Fruit fly (Drosophila melanogaster): Measurements from ENCODE around the gene Fur1.
A peak's percentile ranks its signal among the peaks of the same experiment; 100 is the strongest.

Gene Fur1

dm6 chr3R:25445546-25446400, 27.1 kb downstream of the Fur1 start (continued):
- peak; percentile 64 for TF ChIP-seq tin (GFP tag; optimal IDR thresholded peaks at IDR 0.05)
- no peak for TF ChIP-seq CG6765 (GFP tag; optimal IDR thresholded peaks at IDR 0.05)
- peak; percentile 81 for TF ChIP-seq ara (GFP tag; IDR thresholded peaks at IDR 0.05)
- TF ChIP-seq CG1602 (GFP tag; optimal IDR thresholded peaks at IDR 0.05) = peak; percentile 73
- TF ChIP-seq Hey (tag; optimal IDR thresholded peaks at IDR 0.05) = no peak
- peak; percentile 86 for TF ChIP-seq unpg (GFP tag; optimal IDR thresholded peaks at IDR 0.05)
- no peak for TF ChIP-seq CG3281 (GFP tag; optimal IDR thresholded peaks at IDR 0.05)
- TF ChIP-seq CG17186 (GFP tag; optimal IDR thresholded peaks at IDR 0.05) = no peak
- TF ChIP-seq BtbVII (GFP tag; optimal IDR thresholded peaks at IDR 0.05) = no peak
- TF ChIP-seq tgo (GFP tag; IDR thresholded peaks at IDR 0.05) = peak; percentile 62
- TF ChIP-seq CG10959 (GFP tag; IDR thresholded peaks at IDR 0.05) = peak; percentile 65; the same call in 1 of the 2 replicates
- TF ChIP-seq CrebB (tag; optimal IDR thresholded peaks at IDR 0.05) = no peak
- TF ChIP-seq CG2199 (GFP tag; IDR thresholded peaks at IDR 0.05) = peak; percentile 93
- peak; percentile 69 for TF ChIP-seq CG17359 (tag; optimal IDR thresholded peaks at IDR 0.05)
- TF ChIP-seq p53 (GFP tag; optimal IDR thresholded peaks at IDR 0.05) = no peak
- TF ChIP-seq Camta (GFP tag; optimal IDR thresholded peaks at IDR 0.05) = peak; percentile 54
- no peak for TF ChIP-seq ssp (GFP tag; IDR thresholded peaks at IDR 0.05)
- TF ChIP-seq ewg (GFP tag; optimal IDR thresholded peaks at IDR 0.05) = peak; percentile 68
- no peak for TF ChIP-seq pb (GFP tag; optimal IDR thresholded peaks at IDR 0.05)
- TF ChIP-seq Hr51 (GFP tag; optimal IDR thresholded peaks at IDR 0.05) = peak; percentile 47 to 68
- peak; percentile 61 for TF ChIP-seq CG14441 (GFP tag; IDR thresholded peaks at IDR 0.05)
- peak; percentile 71 for TF ChIP-seq gsb-n (tag; optimal IDR thresholded peaks at IDR 0.05)
- TF ChIP-seq onecut (GFP tag; IDR thresholded peaks at IDR 0.05) = peak; percentile 7
- no peak for TF ChIP-seq CG3995 (GFP tag; optimal IDR thresholded peaks at IDR 0.05)
- TF ChIP-seq Hsf (GFP tag; optimal IDR thresholded peaks at IDR 0.05) = peak; percentile 66
- TF ChIP-seq B-H2 (GFP tag; optimal IDR thresholded peaks at IDR 0.05) = no peak
- TF ChIP-seq CG9727 (GFP tag; optimal IDR thresholded peaks at IDR 0.05) = peak; percentile 69
- TF ChIP-seq tup (GFP tag; optimal IDR thresholded peaks at IDR 0.05) = peak; percentile 53
- TF ChIP-seq pros (GFP tag; optimal IDR thresholded peaks at IDR 0.05) = no peak
- TF ChIP-seq NFAT (GFP tag; IDR thresholded peaks at IDR 0.05) = no peak
- TF ChIP-seq gfzf (GFP tag; optimal IDR thresholded peaks at IDR 0.05) = no peak
- peak; percentile 59 for TF ChIP-seq CG13424 (tag; optimal IDR thresholded peaks at IDR 0.05)
- TF ChIP-seq otp (GFP tag; IDR thresholded peaks at IDR 0.05) = peak; percentile 61; the same call in 1 of the 3 replicates
- TF ChIP-seq Ptx1 (GFP tag; IDR thresholded peaks at IDR 0.05) = peak; percentile 75
- TF ChIP-seq Awh (GFP tag; IDR thresholded peaks at IDR 0.05) = peak; percentile 84
- 0 out of 3 replicates have a peak, but pooled peaks have one; percentile 34 for TF ChIP-seq jigr1 (GFP tag; IDR thresholded peaks at IDR 0.05)
- TF ChIP-seq CG8089 (GFP tag; optimal IDR thresholded peaks at IDR 0.05) = peak; percentile 16
- TF ChIP-seq Spps (tag; optimal IDR thresholded peaks at IDR 0.05) = peak; percentile 79
- peak; percentile 49 for TF ChIP-seq ab (GFP tag; optimal IDR thresholded peaks at IDR 0.05)
- TF ChIP-seq lov (optimal IDR thresholded peaks at IDR 0.05) = no peak
- TF ChIP-seq lov (GFP tag; IDR thresholded peaks at IDR 0.05) = no peak; the same call in 2 of the 3 replicates
- TF ChIP-seq pnt (GFP tag; optimal IDR thresholded peaks at IDR 0.05) = peak; percentile 40
- no peak for TF ChIP-seq CG1233 (GFP tag; optimal IDR thresholded peaks at IDR 0.05)
- TF ChIP-seq H15 (GFP tag; IDR thresholded peaks at IDR 0.05) = peak; percentile 66; the same call in 1 of the 3 replicates
- no peak for TF ChIP-seq hkb (optimal IDR thresholded peaks at IDR 0.05)
- peak; percentile 78 for TF ChIP-seq hkb (GFP tag; IDR thresholded peaks at IDR 0.05)
- peak; percentile 67 for TF ChIP-seq CG1529 (GFP tag; optimal IDR thresholded peaks at IDR 0.05)
- TF ChIP-seq jumu (GFP tag; optimal IDR thresholded peaks at IDR 0.05) = peak; percentile 72
- TF ChIP-seq CG16815 (GFP tag; optimal IDR thresholded peaks at IDR 0.05) = peak; percentile 83
- no peak for TF ChIP-seq fru (optimal IDR thresholded peaks at IDR 0.05)
- TF ChIP-seq CG17361 (GFP tag; IDR thresholded peaks at IDR 0.05) = peak; percentile 78
